Worm (Caenorhabditis elegans) whole organism, L4 larva: Measurements from ENCODE around the gene B0365.9.
A peak's percentile ranks its signal among the peaks of the same experiment; 100 is the strongest.

ENCODE experiments used
- ceh-82 ChIP-seq: sonication (generic microtip); optimal IDR thresholded peaks from 2 replicates; lab custom pipeline; 2017; ENCODE audit warnings: missing biosample characterization, missing genetic modification characterization
- daf-19 ChIP-seq: fragments of 200-800 bp; sonication (Bioruptor generic); conservative IDR thresholded peaks from 2 replicates; pipeline ENCODE4 v1.3.6; 2022; ENCODE audit warnings: missing genetic modification characterization, missing compliant biosample characterization
- duxl-1 ChIP-seq: sonication (generic microtip); optimal IDR thresholded peaks from 2 replicates; lab custom pipeline; 2016; ENCODE audit warnings: mild to moderate bottlenecking, missing genetic modification characterization, moderate library complexity, missing compliant biosample characterization; ENCODE audit not compliant: poor library complexity
- fkh-10 ChIP-seq: fragments of 150-350 bp; optimal IDR thresholded peaks from 2 replicates; lab custom pipeline; 2014; ENCODE audit warnings: missing biosample characterization, missing genetic modification reagents, missing genetic modification characterization
- lin-15B ChIP-seq: fragments of 150-350 bp; sonication (generic microtip); optimal IDR thresholded peaks from 3 replicates; lab custom pipeline; 2014; ENCODE audit warnings: missing biosample characterization, missing genetic modification characterization
- nhr-25 ChIP-seq: sonication (generic microtip); optimal IDR thresholded peaks from 2 replicates; lab custom pipeline; 2017; ENCODE audit warnings: missing genetic modification characterization, mild to moderate bottlenecking, missing compliant biosample characterization, antibody characterized with exemption, moderate library complexity, borderline replicate concordance; ENCODE audit not compliant: insufficient read depth
- snpc-4 ChIP-seq: fragments of 150-350 bp; optimal IDR thresholded peaks from 2 replicates; lab custom pipeline; 2014; ENCODE audit warnings: missing biosample characterization, missing genetic modification characterization
- unc-130 ChIP-seq: sonication (generic microtip); optimal IDR thresholded peaks from 2 replicates; lab custom pipeline; 2016; ENCODE audit warnings: missing genetic modification reagents, missing genetic modification characterization, missing compliant biosample characterization
- unc-62 ChIP-seq, 3 experiments: fragments of 150-350 bp in 1 of 3; sonication (generic microtip); optimal IDR thresholded peaks in 2 of 3; peaks in 1 of 3; 1 replicate in 1 of 3; 2 replicates in 2 of 3; lab custom pipeline; 2014 to 2017; ENCODE audit warnings: missing biosample characterization in 3 of 3, missing genetic modification characterization in 3 of 3, missing genetic modification reagents in 3 of 3, missing genotype in 1 of 3
- ztf-7 ChIP-seq: fragments of 150-350 bp; optimal IDR thresholded peaks from 2 replicates; lab custom pipeline; 2014; ENCODE audit warnings: missing biosample characterization, missing genetic modification characterization

- TF ChIP-seq nhr-25, result no peak
- peak in 1 of 2 experiments; percentile 95 for TF ChIP-seq unc-62 (GFP tag; optimal IDR thresholded peaks at IDR 0.05 in 1 of 2; lab: Kevin White, UChicago)
- TF ChIP-seq unc-62 (tag; optimal IDR thresholded peaks at IDR 0.05; lab: Kevin White, UChicago), result no peak
- TF ChIP-seq ztf-7, result no peak
- TF ChIP-seq lin-15B (tag; lab: Kevin White, UChicago), result no peak
- TF ChIP-seq fkh-10 (GFP tag; lab: Kevin White, UChicago), result no peak
- no peak for TF ChIP-seq ceh-82 (tag; lab: Kevin White, UChicago)
- TF ChIP-seq daf-19, result no peak
- no peak for TF ChIP-seq duxl-1 (tag; lab: Kevin White, UChicago)
- TF ChIP-seq unc-130 (GFP tag; lab: Kevin White, UChicago), result no peak
- TF ChIP-seq snpc-4, result no peak
Measured at ce11 chrV:13179986-13180591, 46.7 kb upstream of the B0365.9 start, which contains the start of gene cni-1.
